Fruit fly (Drosophila melanogaster): ENCODE results near the gene haf.

The haf gene

dm6 chr2L:1554954-1555353 lies at the start of gene haf:
haf (plus strand) TSS chr2L:1555129.
- TF ChIP-seq Ets98B (GFP tag; IDR thresholded peaks at IDR 0.05) (peak; percentile 12; the same call in 1 of the 2 replicates), CG9948 (tag; optimal IDR thresholded peaks at IDR 0.05) (no peak), CG13204 (GFP tag; optimal IDR thresholded peaks at IDR 0.05) (peak; percentile 18), CG14655 (GFP tag; optimal IDR thresholded peaks at IDR 0.05) (no peak), CG4496 (GFP tag; IDR thresholded peaks at IDR 0.05) (peak; percentile 52; the same call in 2 of the 3 replicates), CG32121 (GFP tag; IDR thresholded peaks at IDR 0.05) (0 out of 2 replicates have a peak, but pooled peaks have one; percentile 30), CG34367 (tag; optimal IDR thresholded peaks at IDR 0.05) (no peak)

DNA sequence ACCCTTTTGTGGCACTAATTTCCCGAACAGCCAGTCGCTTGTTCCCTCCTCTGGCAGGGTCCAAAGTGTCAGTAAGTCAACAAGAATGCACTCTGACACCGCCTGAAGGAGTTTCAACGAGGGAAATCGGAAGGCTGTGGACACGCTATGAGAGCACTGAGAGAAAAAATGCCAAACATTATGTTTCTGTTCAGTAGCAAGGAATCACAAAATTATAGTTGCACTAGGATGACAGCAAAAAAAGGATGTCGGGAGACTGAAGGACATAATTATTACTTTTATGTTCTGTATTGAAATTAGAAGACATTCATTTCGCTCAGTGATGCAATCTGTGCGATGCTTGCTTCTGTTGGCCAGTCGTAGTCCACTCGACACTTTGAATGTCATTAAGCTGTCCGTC lies 45.2 kb upstream of the haf start:
- TF ChIP-seq Pif1A (GFP tag; optimal IDR thresholded peaks at IDR 0.05): no peak
- no peak for TF ChIP-seq CG13204 (GFP tag; optimal IDR thresholded peaks at IDR 0.05)
- no peak for TF ChIP-seq CG9948 (tag; optimal IDR thresholded peaks at IDR 0.05)
- no peak for TF ChIP-seq Ets98B (GFP tag; IDR thresholded peaks at IDR 0.05)
- TF ChIP-seq CG15710 (tag; optimal IDR thresholded peaks at IDR 0.05): no peak
- no peak for TF ChIP-seq CG12605 (GFP tag; IDR thresholded peaks at IDR 0.05)
- TF ChIP-seq Pif1B (GFP tag; optimal IDR thresholded peaks at IDR 0.05): no peak
- TF ChIP-seq CG8301 (tag; optimal IDR thresholded peaks at IDR 0.05): no peak
- TF ChIP-seq EcR (GFP tag; optimal IDR thresholded peaks at IDR 0.05): no peak
- TF ChIP-seq CG14655 (GFP tag; optimal IDR thresholded peaks at IDR 0.05): peak; percentile 9
- 0 out of 3 replicates have a peak, but pooled peaks have one; percentile 34 for TF ChIP-seq fd96Ca (GFP tag; IDR thresholded peaks at IDR 0.05)
- no peak for TF ChIP-seq CG34367 (tag; optimal IDR thresholded peaks at IDR 0.05)
- no peak for TF ChIP-seq Snoo (tag; optimal IDR thresholded peaks at IDR 0.05)
- no peak for TF ChIP-seq CG4496 (GFP tag; IDR thresholded peaks at IDR 0.05)
- no peak for TF ChIP-seq CG32121 (GFP tag; IDR thresholded peaks at IDR 0.05)
- no peak for TF ChIP-seq rn (GFP tag; IDR thresholded peaks at IDR 0.05)
- TF ChIP-seq CG8159 (tag; optimal IDR thresholded peaks at IDR 0.05): peak; percentile 37

DNA sequence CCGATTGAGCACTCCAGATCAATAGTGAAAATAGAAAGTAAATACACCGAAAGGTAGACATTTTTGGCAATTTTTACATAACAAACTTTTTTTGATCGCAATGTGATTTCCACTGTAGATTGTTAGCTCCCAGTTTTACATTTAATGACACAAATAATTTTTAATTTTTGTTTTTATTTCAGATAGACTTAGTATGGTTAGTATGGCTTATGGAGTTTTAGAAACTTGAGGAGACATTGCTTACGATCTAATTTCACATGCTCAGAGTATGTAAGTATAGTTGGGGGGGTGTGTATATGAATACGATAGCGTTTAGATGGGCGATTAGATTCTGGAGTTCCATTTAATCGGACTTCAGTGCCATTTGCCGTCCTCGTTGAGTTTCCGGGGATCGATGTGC lies 37.6 kb upstream of the haf start, which contains the start of gene CG18132:
TSS of gene CG18132 (minus strand) at position 101 of the 400 bp plus-strand sequence.
- TF ChIP-seq Ets98B (GFP tag; IDR thresholded peaks at IDR 0.05) (no peak), rn (GFP tag; IDR thresholded peaks at IDR 0.05) (no peak), gl (tag; optimal IDR thresholded peaks at IDR 0.05) (no peak), CG4496 (GFP tag; IDR thresholded peaks at IDR 0.05) (no peak), CG34367 (tag; optimal IDR thresholded peaks at IDR 0.05) (no peak), CG10348 (GFP tag; IDR thresholded peaks at IDR 0.05) (no peak), Pif1B (GFP tag; optimal IDR thresholded peaks at IDR 0.05) (no peak), CG32121 (GFP tag; IDR thresholded peaks at IDR 0.05) (no peak), CG12605 (GFP tag; IDR thresholded peaks at IDR 0.05) (no peak), CG8159 (tag; optimal IDR thresholded peaks at IDR 0.05) (no peak), CG9948 (tag; optimal IDR thresholded peaks at IDR 0.05) (no peak), fd96Ca (GFP tag; IDR thresholded peaks at IDR 0.05) (no peak), CG17806 (tag; optimal IDR thresholded peaks at IDR 0.05) (no peak), EcR (GFP tag; optimal IDR thresholded peaks at IDR 0.05) (no peak), CG8301 (tag; optimal IDR thresholded peaks at IDR 0.05) (no peak), D1 (tag; optimal IDR thresholded peaks at IDR 0.05) (no peak), Pif1A (GFP tag; optimal IDR thresholded peaks at IDR 0.05) (no peak), CG13204 (GFP tag; optimal IDR thresholded peaks at IDR 0.05) (no peak), CG15710 (tag; optimal IDR thresholded peaks at IDR 0.05) (no peak)

- TF ChIP-seq CG10348 (GFP tag; IDR thresholded peaks at IDR 0.05) (no peak), CG17806 (tag; optimal IDR thresholded peaks at IDR 0.05) (no peak)
Measured at dm6 chr2L:1518022-1518421, 36.9 kb upstream of the haf start, which contains the start of gene halo. halo (minus strand) TSS chr2L:1518148.

- TF ChIP-seq CG8301 (tag; optimal IDR thresholded peaks at IDR 0.05) (no peak), CG14655 (GFP tag; optimal IDR thresholded peaks at IDR 0.05) (no peak), CG17806 (tag; optimal IDR thresholded peaks at IDR 0.05) (no peak), fd96Ca (GFP tag; IDR thresholded peaks at IDR 0.05) (no peak), Ets98B (GFP tag; IDR thresholded peaks at IDR 0.05) (no peak)
Measured at dm6 chr2L:1520191-1520590, 34.7 kb upstream of the haf start, which contains the start of gene Or22a. Or22a (plus strand) TSS chr2L:1520491.

- TF ChIP-seq CG12605 (GFP tag; IDR thresholded peaks at IDR 0.05) (no peak), Pif1A (GFP tag; optimal IDR thresholded peaks at IDR 0.05) (no peak), CG10348 (GFP tag; IDR thresholded peaks at IDR 0.05) (no peak), fd96Ca (GFP tag; IDR thresholded peaks at IDR 0.05) (no peak), rn (GFP tag; IDR thresholded peaks at IDR 0.05) (no peak), CG9948 (tag; optimal IDR thresholded peaks at IDR 0.05) (no peak), gl (tag; optimal IDR thresholded peaks at IDR 0.05) (no peak), CG15710 (tag; optimal IDR thresholded peaks at IDR 0.05) (no peak), CG13204 (GFP tag; optimal IDR thresholded peaks at IDR 0.05) (no peak), CG8159 (tag; optimal IDR thresholded peaks at IDR 0.05) (no peak), CG34367 (tag; optimal IDR thresholded peaks at IDR 0.05) (no peak), Pif1B (GFP tag; optimal IDR thresholded peaks at IDR 0.05) (no peak)
Measured at dm6 chr2L:1522397-1522796, 32.5 kb upstream of the haf start, which contains the start of gene Or22b. Or22b (plus strand) TSS chr2L:1522697.

- TF ChIP-seq CG15710 (tag; optimal IDR thresholded peaks at IDR 0.05) (no peak), D1 (tag; optimal IDR thresholded peaks at IDR 0.05) (no peak), Snoo (tag; optimal IDR thresholded peaks at IDR 0.05) (no peak), Pif1B (GFP tag; optimal IDR thresholded peaks at IDR 0.05) (no peak), gl (tag; optimal IDR thresholded peaks at IDR 0.05) (no peak), CG8159 (tag; optimal IDR thresholded peaks at IDR 0.05) (no peak), CG13204 (GFP tag; optimal IDR thresholded peaks at IDR 0.05) (no peak), fd96Ca (GFP tag; IDR thresholded peaks at IDR 0.05) (no peak), Ets98B (GFP tag; IDR thresholded peaks at IDR 0.05) (peak; percentile 72), rn (GFP tag; IDR thresholded peaks at IDR 0.05) (no peak), CG17806 (tag; optimal IDR thresholded peaks at IDR 0.05) (no peak), CG9948 (tag; optimal IDR thresholded peaks at IDR 0.05) (no peak), Pif1A (GFP tag; optimal IDR thresholded peaks at IDR 0.05) (no peak), CG32121 (GFP tag; IDR thresholded peaks at IDR 0.05) (peak; percentile 68), CG14655 (GFP tag; optimal IDR thresholded peaks at IDR 0.05) (no peak), CG10348 (GFP tag; IDR thresholded peaks at IDR 0.05) (no peak), CG8301 (tag; optimal IDR thresholded peaks at IDR 0.05) (peak; percentile 22), CG4496 (GFP tag; IDR thresholded peaks at IDR 0.05) (peak; percentile 11; the same call in 1 of the 3 replicates), EcR (GFP tag; optimal IDR thresholded peaks at IDR 0.05) (no peak), CG12605 (GFP tag; IDR thresholded peaks at IDR 0.05) (no peak), CG34367 (tag; optimal IDR thresholded peaks at IDR 0.05) (no peak)
Measured at dm6 chr2L:1535231-1535630, 19.7 kb upstream of the haf start.

All from whole organism, pupa.